Worm (Caenorhabditis elegans): Measurements from ENCODE around the gene mec-17.

- TF ChIP-seq T23F11.4 (GFP tag; optimal IDR thresholded peaks at IDR 0.05): no peak
- no peak for TF ChIP-seq pag-3 (tag; optimal IDR thresholded peaks at IDR 0.05; ENCODE audit: borderline replicate concordance)
- TF ChIP-seq Y22D7AL.16 (tag; optimal IDR thresholded peaks at IDR 0.05): no peak
- no peak for TF ChIP-seq ceh-19 (GFP tag; optimal IDR thresholded peaks at IDR 0.05)
- TF ChIP-seq hlh-6 (tag; optimal IDR thresholded peaks at IDR 0.05): no peak
- no peak for TF ChIP-seq nhr-11 (tag; optimal IDR thresholded peaks at IDR 0.05)
- no peak for TF ChIP-seq unc-86 (tag; optimal IDR thresholded peaks at IDR 0.05)
- no peak for TF ChIP-seq pqm-1 (tag; optimal IDR thresholded peaks at IDR 0.05)
These were observed 1.4 kb upstream of the mec-17 start, which contains the start of gene col-115 for ce11 chrIV:7988385-7988784.
